Worm (Caenorhabditis elegans) whole organism, mixed stage, embryonic: ENCODE measurements around the gene Y43F8B.9.

ENCODE experiments used
- mab-5 ChIP-seq: fragments of 150-350 bp; optimal IDR thresholded peaks from 2 replicates; lab custom pipeline; 2014; ENCODE audit warnings: missing biosample characterization, missing genetic modification characterization
- nhr-12 ChIP-seq: fragments of 150-350 bp; optimal IDR thresholded peaks from 2 replicates; lab custom pipeline; 2014; ENCODE audit warnings: missing biosample characterization, missing genetic modification characterization
- snpc-4 ChIP-seq: fragments of 150-350 bp; optimal IDR thresholded peaks from 2 replicates; lab custom pipeline; 2014; ENCODE audit warnings: missing biosample characterization, missing genetic modification characterization

DNA sequence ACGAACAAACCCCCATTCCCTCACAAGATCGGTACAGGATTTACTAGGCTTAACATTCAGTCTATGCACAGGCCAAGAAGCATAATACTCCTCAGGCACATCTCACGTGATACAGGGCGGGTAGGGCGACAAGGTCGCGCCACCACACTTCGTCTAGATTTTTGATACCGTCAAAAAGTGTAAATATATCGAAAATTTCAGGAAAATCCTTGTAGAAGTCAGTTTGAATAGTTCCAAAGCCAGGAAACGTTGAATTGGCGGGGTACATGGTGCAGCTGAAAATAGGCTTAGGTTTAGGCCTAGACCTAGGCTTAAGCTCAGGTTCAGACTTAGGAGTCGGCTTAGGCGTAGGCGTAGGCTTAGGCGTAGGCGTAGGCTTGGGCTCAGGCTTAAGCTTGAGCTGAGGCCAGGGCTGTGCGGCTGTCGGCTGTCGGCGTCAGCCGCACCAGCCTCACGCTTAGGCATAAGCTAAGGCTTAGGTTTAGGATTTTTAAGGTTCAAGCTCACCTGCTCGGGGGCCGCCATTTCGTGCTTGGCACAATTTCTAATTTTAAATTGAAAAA, 47.5 kb upstream of the Y43F8B.9 start:
- TF ChIP-seq snpc-4 (tag; lab: Kevin White, UChicago), result no peak
- TF ChIP-seq nhr-12 (tag; lab: Kevin White, UChicago), result no peak
- TF ChIP-seq mab-5 (tag; lab: Kevin White, UChicago), result no peak
